Worm (Caenorhabditis elegans) whole organism, L1 larva: ENCODE results near the gene hil-1.

Experiments used
- C16A3.4 ChIP-seq: fragments of 150-350 bp; optimal IDR thresholded peaks from 2 replicates; lab custom pipeline; 2014; ENCODE audit warnings: missing biosample characterization, missing genetic modification characterization
- dpl-1 ChIP-seq, 3 experiments: fragments of 150-350 bp in 2 of 3; sonication (generic microtip) in 1 of 3; optimal IDR thresholded peaks; 2 replicates each; lab custom pipeline; 2014 to 2017; ENCODE audit warnings: missing biosample characterization in 3 of 3, missing genetic modification characterization in 3 of 3, missing genetic modification reagents in 3 of 3
- egl-27 ChIP-seq, 2 experiments: fragments of 150-350 bp in 1 of 2; sonication (generic microtip); optimal IDR thresholded peaks; 3 replicates each; lab custom pipeline; 2017 to 2018; ENCODE audit warnings: missing biosample characterization in 2 of 2, missing genetic modification characterization in 2 of 2, missing genetic modification reagents in 2 of 2
- lin-15B ChIP-seq: fragments of 150-350 bp; sonication (generic microtip); optimal IDR thresholded peaks from 3 replicates; lab custom pipeline; 2014; ENCODE audit warnings: missing biosample characterization, missing genetic modification characterization
- mdl-1 ChIP-seq, 2 experiments: fragments of 150-350 bp; optimal IDR thresholded peaks; 2 replicates each; lab custom pipeline; 2014 to 2017; ENCODE audit warnings: missing biosample characterization in 2 of 2, missing genetic modification characterization in 2 of 2, inconsistent platforms in 1 of 2
- nhr-237 ChIP-seq: fragments of 150-350 bp; optimal IDR thresholded peaks from 2 replicates; lab custom pipeline; 2014; ENCODE audit warnings: missing biosample characterization, missing genetic modification characterization
- nhr-76 ChIP-seq: sonication (generic microtip); optimal IDR thresholded peaks from 2 replicates; lab custom pipeline; 2017; ENCODE audit warnings: missing biosample characterization, missing genetic modification characterization
- nhr-85 ChIP-seq: sonication (generic microtip); peaks from one replicate; lab custom pipeline; 2016; ENCODE audit warnings: missing genetic modification characterization, inconsistent platforms, missing compliant biosample characterization
- unc-130 ChIP-seq: fragments of 150-350 bp; optimal IDR thresholded peaks from 2 replicates; lab custom pipeline; 2017; ENCODE audit warnings: missing biosample characterization, missing genetic modification characterization, inconsistent platforms
- vab-15 ChIP-seq: sonication (generic microtip); optimal IDR thresholded peaks from 2 replicates; lab custom pipeline; 2017; ENCODE audit warnings: missing genotype, mild to moderate bottlenecking, missing genetic modification characterization, missing compliant biosample characterization
- ztf-11 ChIP-seq, 2 experiments: sonication (generic microtip); optimal IDR thresholded peaks; 2 replicates each; lab custom pipeline; 2016 to 2017; ENCODE audit warnings: missing genetic modification characterization in 2 of 2, missing biosample characterization in 1 of 2, missing compliant biosample characterization in 1 of 2

ce11 chrV:14999485-15000023, 50.0 kb downstream of the hil-1 start, which contains the start of gene T01C3.11:
- TF ChIP-seq lin-15B (tag; lab: Kevin White, UChicago) (no peak), dpl-1 (GFP tag; optimal IDR thresholded peaks at IDR 0.05; lab: Kevin White, UChicago) (no peak), nhr-76 (tag; lab: Kevin White, UChicago) (no peak), nhr-85 (tag; lab: Kevin White, UChicago) (no peak), nhr-237 (no peak), vab-15 (tag; lab: Kevin White, UChicago) (no peak), unc-130 (tag; lab: Kevin White, UChicago) (no peak), egl-27 (tag; optimal IDR thresholded peaks at IDR 0.05; lab: Kevin White, UChicago) (no peak), mdl-1 (tag; optimal IDR thresholded peaks at IDR 0.05; lab: Kevin White, UChicago) (no peak), ztf-11 (tag; optimal IDR thresholded peaks at IDR 0.05; lab: Kevin White, UChicago) (no peak), C16A3.4 (tag; lab: Kevin White, UChicago) (no peak)
